Worm (Caenorhabditis elegans) whole organism, L4 larva: ENCODE data around the gene C06A6.7.

Experiments
- F26F4.8 ChIP-seq: fragments of 200-800 bp; sonication (Bioruptor generic); conservative IDR thresholded peaks from 2 replicates; pipeline ENCODE4 v1.3.6; 2022; ENCODE audit warnings: missing genetic modification characterization, missing compliant biosample characterization
- R02D3.7 ChIP-seq: fragments of 150-350 bp; sonication (generic microtip); optimal IDR thresholded peaks from 3 replicates; lab custom pipeline; 2014; ENCODE audit warnings: missing biosample characterization, missing genetic modification characterization
- T26A8.4 ChIP-seq: fragments of 200-800 bp; sonication (Bioruptor generic); IDR thresholded peaks from 2 replicates; pipeline ENCODE4 v1.3.6; 2022; ENCODE audit warnings: missing genetic modification characterization, missing compliant biosample characterization
- ZK337.2 ChIP-seq: fragments of 200-800 bp; sonication (Bioruptor generic); IDR thresholded peaks from 2 replicates; pipeline ENCODE4 v1.3.6; 2022; ENCODE audit warnings: missing genetic modification reagents, missing genetic modification characterization, missing compliant biosample characterization
- aha-1 ChIP-seq: fragments of 150-350 bp; peaks from one replicate; lab custom pipeline; 2014; ENCODE audit warnings: missing biosample characterization, missing genetic modification characterization
- arid-1 ChIP-seq: fragments of 200-800 bp; sonication (Bioruptor generic); conservative IDR thresholded peaks from 2 replicates; pipeline ENCODE4 v1.3.6; 2022; ENCODE audit warnings: missing genetic modification reagents, missing genetic modification characterization, missing compliant biosample characterization
- ceh-20 ChIP-seq: fragments of 200-800 bp; sonication (Bioruptor generic); IDR thresholded peaks from 2 replicates; pipeline ENCODE4 v1.3.6; 2022; ENCODE audit warnings: missing genetic modification reagents, missing genetic modification characterization, missing compliant biosample characterization
- daf-16 ChIP-seq, 3 experiments: sonication (generic microtip); optimal IDR thresholded peaks; 2 replicates each; lab custom pipeline; 2016 to 2017; ENCODE audit warnings: missing genetic modification characterization in 3 of 3, missing genetic modification reagents in 3 of 3, mild to moderate bottlenecking in 2 of 3, missing compliant biosample characterization in 2 of 3, missing biosample characterization in 1 of 3, moderate library complexity in 1 of 3
- dmd-6 ChIP-seq: fragments of 200-800 bp; sonication (Bioruptor generic); IDR thresholded peaks from 2 replicates; pipeline ENCODE4 v1.3.6; 2022; ENCODE audit warnings: missing genetic modification reagents, missing genetic modification characterization, missing compliant biosample characterization
- dmd-8 ChIP-seq: fragments of 200-800 bp; sonication (Bioruptor generic); IDR thresholded peaks from 2 replicates; pipeline ENCODE4 v1.3.6; 2022; ENCODE audit warnings: missing genetic modification characterization, missing compliant biosample characterization
- dmd-9 ChIP-seq: fragments of 200-800 bp; sonication (Bioruptor generic); IDR thresholded peaks from 2 replicates; pipeline ENCODE4 v1.3.6; 2022; ENCODE audit warnings: missing genetic modification reagents, missing genetic modification characterization, missing compliant biosample characterization
- dpl-1 ChIP-seq: fragments of 150-350 bp; optimal IDR thresholded peaks from 2 replicates; lab custom pipeline; 2014; ENCODE audit warnings: missing biosample characterization, missing genetic modification reagents, missing genetic modification characterization
- dve-1 ChIP-seq: sonication (generic microtip); optimal IDR thresholded peaks from 2 replicates; lab custom pipeline; 2017; ENCODE audit warnings: antibody characterized with exemption, mild to moderate bottlenecking, missing genetic modification characterization, missing compliant biosample characterization; ENCODE audit not compliant: insufficient read depth
- egl-27 ChIP-seq: sonication (generic microtip); optimal IDR thresholded peaks from 3 replicates; lab custom pipeline; 2017; ENCODE audit warnings: missing biosample characterization, missing genetic modification reagents, missing genetic modification characterization
- hlh-11 ChIP-seq: fragments of 200-800 bp; sonication (Bioruptor generic); optimal IDR thresholded peaks from 2 replicates; lab custom pipeline; 2018; ENCODE audit warnings: mild to moderate bottlenecking, missing genetic modification characterization, missing compliant biosample characterization
- hlh-30 ChIP-seq: sonication (generic microtip); optimal IDR thresholded peaks from 2 replicates; lab custom pipeline; 2017; ENCODE audit warnings: antibody characterized with exemption, mild to moderate bottlenecking, missing genetic modification characterization, missing compliant biosample characterization; ENCODE audit not compliant: insufficient read depth
- lin-15B ChIP-seq: fragments of 150-350 bp; sonication (generic microtip); optimal IDR thresholded peaks from 3 replicates; lab custom pipeline; 2014; ENCODE audit warnings: missing biosample characterization, missing genetic modification characterization
- lin-38 ChIP-seq: fragments of 200-800 bp; sonication (Bioruptor generic); IDR thresholded peaks from 2 replicates; pipeline ENCODE4 v1.3.6; 2022; ENCODE audit warnings: missing genetic modification reagents, missing genetic modification characterization, missing compliant biosample characterization
- lsy-2 ChIP-seq, 2 experiments: fragments of 150-350 bp in 1 of 2; sonication (generic microtip) in 1 of 2; optimal IDR thresholded peaks; 2 replicates each; lab custom pipeline; 2014 to 2017; ENCODE audit warnings: missing biosample characterization in 2 of 2, missing genetic modification characterization in 2 of 2
- mdl-1 ChIP-seq, 2 experiments: fragments of 150-350 bp in 1 of 2; sonication (generic microtip) in 1 of 2; optimal IDR thresholded peaks; 2 replicates each; lab custom pipeline; 2014 to 2017; ENCODE audit warnings: missing biosample characterization in 2 of 2, missing genetic modification characterization in 2 of 2
- mes-2 ChIP-seq: sonication (generic microtip); optimal IDR thresholded peaks from 2 replicates; lab custom pipeline; 2016; ENCODE audit warnings: missing genotype, mild to moderate bottlenecking, missing genetic modification characterization, missing compliant biosample characterization; ENCODE audit not compliant: poor library complexity, severe bottlenecking
- mxl-3 ChIP-seq: fragments of 200-800 bp; sonication (Bioruptor generic); optimal IDR thresholded peaks from 2 replicates; lab custom pipeline; 2018; ENCODE audit warnings: mild to moderate bottlenecking, missing genetic modification characterization, missing compliant biosample characterization
- nhr-102 ChIP-seq: sonication (generic microtip); optimal IDR thresholded peaks from 2 replicates; lab custom pipeline; 2016; ENCODE audit warnings: mild to moderate bottlenecking, missing genetic modification characterization, moderate library complexity, missing compliant biosample characterization
- nhr-237 ChIP-seq: sonication (generic microtip); optimal IDR thresholded peaks from 2 replicates; lab custom pipeline; 2017; ENCODE audit warnings: missing biosample characterization, missing genetic modification characterization
- nhr-28 ChIP-seq: fragments of 150-350 bp; optimal IDR thresholded peaks from 2 replicates; lab custom pipeline; 2014; ENCODE audit warnings: missing biosample characterization, missing genetic modification characterization
- nhr-41 ChIP-seq: fragments of 200-800 bp; sonication (Bioruptor generic); IDR thresholded peaks from 2 replicates; pipeline ENCODE4 v1.3.6; 2022; ENCODE audit warnings: missing genetic modification reagents, missing genetic modification characterization, missing compliant biosample characterization
- pqm-1 ChIP-seq: sonication (generic microtip); optimal IDR thresholded peaks from 2 replicates; lab custom pipeline; 2017; ENCODE audit warnings: missing biosample characterization, missing genetic modification characterization
- tra-1 ChIP-seq: fragments of 200-800 bp; sonication (Bioruptor generic); IDR thresholded peaks from 2 replicates; pipeline ENCODE4 v1.3.6; 2022; ENCODE audit warnings: missing genetic modification reagents, missing genetic modification characterization, missing compliant biosample characterization
- unc-130 ChIP-seq: sonication (generic microtip); optimal IDR thresholded peaks from 2 replicates; lab custom pipeline; 2016; ENCODE audit warnings: missing genetic modification reagents, missing genetic modification characterization, missing compliant biosample characterization
- unc-62 ChIP-seq, 3 experiments: fragments of 150-350 bp in 1 of 3; sonication (generic microtip); optimal IDR thresholded peaks in 2 of 3; peaks in 1 of 3; 1 replicate in 1 of 3; 2 replicates in 2 of 3; lab custom pipeline; 2014 to 2017; ENCODE audit warnings: missing biosample characterization in 3 of 3, missing genetic modification characterization in 3 of 3, missing genetic modification reagents in 3 of 3, missing genotype in 1 of 3
- zfp-3 ChIP-seq: fragments of 200-800 bp; sonication (Bioruptor generic); conservative IDR thresholded peaks from 2 replicates; pipeline ENCODE4 v1.3.6; 2022; ENCODE audit warnings: missing genetic modification reagents, missing genetic modification characterization, missing compliant biosample characterization
- zip-2 ChIP-seq: fragments of 150-350 bp; optimal IDR thresholded peaks from 2 replicates; lab custom pipeline; 2014; ENCODE audit warnings: missing biosample characterization, missing genetic modification characterization

The C06A6.7 gene

ce11 chrIV:7830151-7830550 lies 8.2 kb downstream of the C06A6.7 start, which contains the start of gene mvb-12:
TSS of gene mvb-12 (plus strand) at chrIV:7830525.
- TF ChIP-seq lsy-2 (tag; optimal IDR thresholded peaks at IDR 0.05; lab: Kevin White, UChicago) (peak in 1 of 2 experiments; percentile 49), ZK337.2 (GFP tag; lab: Robert Waterston, UW) (no peak), dpl-1 (peak; percentile 4), F26F4.8 (GFP tag; lab: Robert Waterston, UW) (no peak), dve-1 (tag; lab: Kevin White, UChicago) (peak; percentile 65), daf-16 (GFP tag; optimal IDR thresholded peaks at IDR 0.05; lab: Kevin White, UChicago) (no peak), daf-16 (tag; optimal IDR thresholded peaks at IDR 0.05; lab: Kevin White, UChicago) (peak; percentile 84), tra-1 (no peak), mdl-1 (tag; optimal IDR thresholded peaks at IDR 0.05; lab: Kevin White, UChicago) (peak in 1 of 2 experiments; percentile 30), hlh-11 (tag; lab: Kevin White, UChicago) (peak; percentile 27), pqm-1 (tag; lab: Kevin White, UChicago) (peak; percentile 4), mes-2 (tag; lab: Kevin White, UChicago) (peak; percentile 30), dmd-9 (GFP tag; lab: Robert Waterston, UW) (no peak), lin-38 (GFP tag; lab: Robert Waterston, UW) (peak; percentile 39), dmd-6 (GFP tag; lab: Robert Waterston, UW) (0 out of 2 replicates have a peak, but pooled peaks have one; percentile 10), nhr-28 (tag; lab: Kevin White, UChicago) (peak; percentile 7), aha-1 (tag; lab: Kevin White, UChicago) (peak; percentile 61), hlh-30 (tag; lab: Kevin White, UChicago) (peak; percentile 68)

ce11 chrIV:7829275-7829938 lies 8.9 kb downstream of the C06A6.7 start, which contains the start of gene C06A6.4:
TSS of gene C06A6.4 (minus strand) at chrIV:7829298.
- peak in 1 of 2 experiments; percentile 42 for TF ChIP-seq unc-62 (GFP tag; optimal IDR thresholded peaks at IDR 0.05 in 1 of 2; lab: Kevin White, UChicago)
- no peak for TF ChIP-seq unc-62 (tag; optimal IDR thresholded peaks at IDR 0.05; lab: Kevin White, UChicago)
- TF ChIP-seq hlh-11 (tag; lab: Kevin White, UChicago) = peak; percentile 60
- TF ChIP-seq zfp-3 (GFP tag; lab: Robert Waterston, UW) = no peak
- TF ChIP-seq dmd-8 (GFP tag; lab: Robert Waterston, UW) = no peak
- TF ChIP-seq arid-1 (GFP tag; lab: Robert Waterston, UW) = no peak
- TF ChIP-seq mes-2 (tag; lab: Kevin White, UChicago) = peak; percentile 10
- TF ChIP-seq dmd-9 (GFP tag; lab: Robert Waterston, UW) = no peak
- peak; percentile 12 for TF ChIP-seq unc-130 (GFP tag; lab: Kevin White, UChicago)
- no peak for TF ChIP-seq zip-2 (tag; lab: Kevin White, UChicago)
- peak; percentile 2 for TF ChIP-seq nhr-28 (tag; lab: Kevin White, UChicago)
- TF ChIP-seq lin-15B (tag; lab: Kevin White, UChicago) = no peak
- TF ChIP-seq dmd-6 (GFP tag; lab: Robert Waterston, UW) = peak; percentile 36
- no peak for TF ChIP-seq nhr-237
- TF ChIP-seq egl-27 = no peak
- no peak for TF ChIP-seq nhr-102 (tag; lab: Kevin White, UChicago)
- TF ChIP-seq dve-1 (tag; lab: Kevin White, UChicago) = peak; percentile 56
- TF ChIP-seq daf-16 (GFP tag; optimal IDR thresholded peaks at IDR 0.05; lab: Kevin White, UChicago) = no peak
- peak; percentile 54 for TF ChIP-seq daf-16 (tag; optimal IDR thresholded peaks at IDR 0.05; lab: Kevin White, UChicago)
- TF ChIP-seq T26A8.4 = no peak
- no peak for TF ChIP-seq R02D3.7 (tag; lab: Kevin White, UChicago)
- peak in 1 of 2 experiments; percentile 27 for TF ChIP-seq lsy-2 (tag; optimal IDR thresholded peaks at IDR 0.05; lab: Kevin White, UChicago)
- TF ChIP-seq ceh-20 = no peak
- TF ChIP-seq mxl-3 (GFP tag; lab: Kevin White, UChicago) = peak; percentile 25
- no peak for TF ChIP-seq tra-1
- TF ChIP-seq nhr-41 = no peak
- peak; percentile 33 for TF ChIP-seq pqm-1 (tag; lab: Kevin White, UChicago)
- peak; percentile 11; the same call in 1 of the 2 replicates for TF ChIP-seq lin-38 (GFP tag; lab: Robert Waterston, UW)
- peak; percentile 61 for TF ChIP-seq hlh-30 (tag; lab: Kevin White, UChicago)
